Fruit fly (Drosophila melanogaster): ENCODE data around the gene b.

DNA sequence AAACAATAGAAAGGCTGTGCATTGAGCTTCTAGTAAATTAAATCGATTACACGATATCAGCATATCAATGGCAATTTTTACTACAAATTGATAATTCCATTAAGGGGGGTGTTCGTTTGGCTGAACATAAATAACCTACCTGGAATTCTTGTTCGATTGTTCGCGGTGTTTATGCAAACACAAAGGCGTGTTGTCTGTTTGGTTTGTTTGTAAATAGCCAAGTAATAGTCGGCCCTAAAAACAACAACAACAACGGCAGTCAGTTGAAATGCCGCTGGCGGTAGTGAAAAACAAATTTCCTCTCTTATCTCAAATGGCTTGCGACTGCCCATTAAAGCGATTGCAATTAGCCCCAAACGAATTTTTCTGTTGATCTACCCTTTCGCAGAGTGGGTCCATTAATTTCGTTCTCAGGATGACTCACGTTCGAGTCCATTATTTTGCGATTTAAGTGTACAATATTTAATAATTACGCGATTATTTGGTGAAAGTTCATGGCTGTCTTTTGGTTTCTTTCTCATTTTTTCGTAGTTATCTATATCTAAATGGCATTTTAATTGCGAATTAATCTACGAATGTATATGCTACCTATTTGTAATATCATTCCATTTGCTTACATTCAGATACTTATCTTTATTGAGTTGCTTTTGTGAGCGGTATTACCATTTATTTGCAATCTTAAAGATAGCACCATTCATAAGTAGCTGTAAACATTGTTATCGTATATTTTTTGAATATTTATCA lies 17.8 kb downstream of the b start:
- no peak for TF ChIP-seq CG8478 (optimal IDR thresholded peaks at IDR 0.05)
- TF ChIP-seq CTCF (optimal IDR thresholded peaks at IDR 0.05), result no peak
